Worm (Caenorhabditis elegans): ENCODE measurements around the gene gsr-1.

- TF ChIP-seq elt-2 (tag; optimal IDR thresholded peaks at IDR 0.05) (no peak), hlh-30 (tag; optimal IDR thresholded peaks at IDR 0.05; ENCODE audit: insufficient read depth) (no peak), pag-3 (tag; optimal IDR thresholded peaks at IDR 0.05; ENCODE audit: borderline replicate concordance) (no peak), sdc-2 (tag; optimal IDR thresholded peaks at IDR 0.05) (no peak), pqm-1 (tag; optimal IDR thresholded peaks at IDR 0.05) (no peak), ama-1 (optimal IDR thresholded peaks at IDR 0.05) (no peak), syd-9 (tag; optimal IDR thresholded peaks at IDR 0.05) (no peak), hlh-8 (tag; optimal IDR thresholded peaks at IDR 0.05) (no peak), lim-6 (tag; optimal IDR thresholded peaks at IDR 0.05) (no peak), ref-2 (tag; optimal IDR thresholded peaks at IDR 0.05) (peak; percentile 21)
Observed at ce11 chrIII:3601271-3601670, 49.4 kb upstream of the gsr-1 start.
